Worm (Caenorhabditis elegans) whole organism, mixed stage, embryonic: ENCODE data around the gene F54E7.9.

ENCODE experiments used
- elt-1 ChIP-seq: sonication (generic microtip); optimal IDR thresholded peaks from 2 replicates; lab custom pipeline; 2017; ENCODE audit warnings: missing genetic modification characterization, mild to moderate bottlenecking, missing compliant biosample characterization, antibody characterized with exemption, moderate library complexity, borderline replicate concordance; ENCODE audit not compliant: insufficient read depth
- elt-3 ChIP-seq: fragments of 150-350 bp; optimal IDR thresholded peaks from 2 replicates; lab custom pipeline; 2014; ENCODE audit warnings: missing biosample characterization, missing genetic modification characterization
- lin-13 ChIP-seq: fragments of 150-350 bp; optimal IDR thresholded peaks from 2 replicates; lab custom pipeline; 2014; ENCODE audit warnings: missing biosample characterization, missing genetic modification characterization
- lsy-2 ChIP-seq: fragments of 150-350 bp; optimal IDR thresholded peaks from 2 replicates; lab custom pipeline; 2014; ENCODE audit warnings: missing biosample characterization, missing genetic modification characterization
- nhr-28 ChIP-seq: fragments of 150-350 bp; optimal IDR thresholded peaks from 2 replicates; lab custom pipeline; 2014; ENCODE audit warnings: missing biosample characterization, missing genetic modification characterization
- pha-4 ChIP-seq: fragments of 150-350 bp; optimal IDR thresholded peaks from 2 replicates; lab custom pipeline; 2018; ENCODE audit warnings: missing biosample characterization, missing genetic modification reagents, missing genetic modification characterization
- sptf-1 ChIP-seq: sonication (generic microtip); optimal IDR thresholded peaks from 2 replicates; lab custom pipeline; 2017; ENCODE audit warnings: mild to moderate bottlenecking, missing genetic modification characterization, moderate library complexity, missing compliant biosample characterization
- tbx-8 ChIP-seq: fragments of 200-800 bp; sonication (Bioruptor generic); optimal IDR thresholded peaks from 2 replicates; lab custom pipeline; 2018; ENCODE audit warnings: mild to moderate bottlenecking, missing genetic modification characterization, moderate library complexity, missing compliant biosample characterization
- unc-62 ChIP-seq: fragments of 150-350 bp; optimal IDR thresholded peaks from 2 replicates; lab custom pipeline; 2014; ENCODE audit warnings: missing biosample characterization, missing genetic modification reagents, missing genetic modification characterization
- ztf-11 ChIP-seq: fragments of 150-350 bp; optimal IDR thresholded peaks from 2 replicates; lab custom pipeline; 2014; ENCODE audit warnings: missing biosample characterization, missing genetic modification characterization

- TF ChIP-seq nhr-28 (tag; lab: Kevin White, UChicago): no peak
- no peak for TF ChIP-seq tbx-8 (GFP tag; lab: Kevin White, UChicago)
- no peak for TF ChIP-seq ztf-11 (tag; lab: Kevin White, UChicago)
- TF ChIP-seq lin-13: no peak
- no peak for TF ChIP-seq elt-3 (tag; lab: Kevin White, UChicago)
- no peak for TF ChIP-seq pha-4
- TF ChIP-seq elt-1 (tag; lab: Kevin White, UChicago): no peak
- TF ChIP-seq sptf-1: no peak
- TF ChIP-seq unc-62 (GFP tag; lab: Kevin White, UChicago): no peak
- no peak for TF ChIP-seq lsy-2 (tag; lab: Kevin White, UChicago)
Observed at ce11 chrIII:5711242-5711641, 33.6 kb upstream of the F54E7.9 start, which contains the start of gene rbm-26.
